Fruit fly (Drosophila melanogaster) whole organism, embryonic: ENCODE results near the gene CG14625.

Experiments
- B-H2 ChIP-seq: fragments of 200-800 bp; sonication (Bioruptor generic); optimal IDR thresholded peaks from 2 replicates; lab custom pipeline; 2018; ENCODE audit warnings: missing biosample characterization, mild to moderate bottlenecking, missing genetic modification characterization
- BEAF-32 ChIP-seq: fragments of 200-800 bp; sonication (Bioruptor generic); optimal IDR thresholded peaks from 3 replicates; lab custom pipeline; 2017; ENCODE audit warnings: missing biosample characterization, missing genetic modification characterization, mild to moderate bottlenecking, moderate library complexity, missing genetic modification reagents
- Bdp1 ChIP-seq: fragments of 200-800 bp; sonication (Bioruptor generic); optimal IDR thresholded peaks from 3 replicates; lab custom pipeline; 2016; ENCODE audit warnings: missing biosample characterization, missing genetic modification characterization
- CG10147 ChIP-seq: fragments of 200-800 bp; sonication (Bioruptor generic); optimal IDR thresholded peaks from 2 replicates; lab custom pipeline; 2019; ENCODE audit warnings: missing biosample characterization, mild to moderate bottlenecking, missing genetic modification characterization, moderate library complexity
- CG1024 ChIP-seq: fragments of 200-800 bp; sonication (Bioruptor generic); IDR thresholded peaks from 2 replicates; pipeline ENCODE4 v1.3.6; 2022; ENCODE audit warnings: missing biosample characterization, missing genetic modification characterization
- CG13287 ChIP-seq: fragments of 200-800 bp; sonication (Bioruptor generic); IDR thresholded peaks from 2 replicates; pipeline ENCODE4 v1.3.6; 2022; ENCODE audit warnings: missing biosample characterization, missing genetic modification characterization; ENCODE audit not compliant: partially characterized antibody
- CG15696 ChIP-seq: fragments of 200-800 bp; sonication (Bioruptor generic); optimal IDR thresholded peaks from 2 replicates; lab custom pipeline; 2019; ENCODE audit warnings: missing biosample characterization, mild to moderate bottlenecking, missing genetic modification characterization, moderate library complexity
- CG17385 ChIP-seq: fragments of 200-800 bp; sonication (Bioruptor generic); optimal IDR thresholded peaks from 3 replicates; lab custom pipeline; 2018; ENCODE audit warnings: missing biosample characterization, mild to moderate bottlenecking, missing genetic modification characterization
- CG17612 ChIP-seq: fragments of 200-800 bp; sonication (Bioruptor generic); IDR thresholded peaks from 2 replicates; pipeline ENCODE4 v1.3.6; 2022; ENCODE audit warnings: missing biosample characterization, missing genetic modification characterization
- CG17802 ChIP-seq: fragments of 200-800 bp; sonication (Bioruptor generic); optimal IDR thresholded peaks from 2 replicates; lab custom pipeline; 2018; ENCODE audit warnings: missing biosample characterization, mild to moderate bottlenecking, missing genetic modification characterization, moderate library complexity
- CG2678 ChIP-seq: fragments of 200-800 bp; sonication (Bioruptor generic); optimal IDR thresholded peaks from 3 replicates; lab custom pipeline; 2019; ENCODE audit warnings: missing biosample characterization, mild to moderate bottlenecking, missing genetic modification characterization, moderate library complexity
- CG2712 ChIP-seq: fragments of 200-800 bp; optimal IDR thresholded peaks from 3 replicates; lab custom pipeline; 2019; ENCODE audit warnings: missing biosample characterization, mild to moderate bottlenecking, missing genetic modification characterization, moderate library complexity
- CG30020 ChIP-seq: fragments of 200-800 bp; optimal IDR thresholded peaks from 2 replicates; lab custom pipeline; 2019; ENCODE audit warnings: missing biosample characterization, mild to moderate bottlenecking, missing genetic modification characterization, moderate library complexity
- CG3281 ChIP-seq: fragments of 200-800 bp; sonication (Bioruptor generic); optimal IDR thresholded peaks from 3 replicates; lab custom pipeline; 2017; ENCODE audit warnings: missing biosample characterization, mild to moderate bottlenecking, missing genetic modification characterization
- CG4404 ChIP-seq: fragments of 200-800 bp; sonication (Bioruptor generic); IDR thresholded peaks from 2 replicates; pipeline ENCODE4 v1.3.6; 2022; ENCODE audit warnings: missing biosample characterization, missing genetic modification characterization
- CG6254 ChIP-seq: fragments of 200-800 bp; sonication (Bioruptor generic); optimal IDR thresholded peaks from 3 replicates; lab custom pipeline; 2017; ENCODE audit warnings: mild to moderate bottlenecking, missing biosample characterization, missing genetic modification reagents, missing genetic modification characterization
- CG7786 ChIP-seq: fragments of 200-800 bp; sonication (Bioruptor generic); optimal IDR thresholded peaks from 2 replicates; lab custom pipeline; 2016; ENCODE audit warnings: missing biosample characterization, missing genetic modification characterization
- D ChIP-seq, 2 experiments: fragments of 200-800 bp in 1 of 2; fragments of >200 bp in 1 of 2; sonication (Bioruptor generic) in 1 of 2; optimal IDR thresholded peaks; 2 replicates in 1 of 2; 3 replicates in 1 of 2; lab custom pipeline; 2017; ENCODE audit warnings: mild to moderate bottlenecking in 1 of 2, missing biosample characterization in 1 of 2, missing genetic modification characterization in 1 of 2, missing genetic modification reagents in 1 of 2
- H15 ChIP-seq: fragments of 200-800 bp; sonication (Bioruptor generic); IDR thresholded peaks from 3 replicates; pipeline ENCODE4 v1.3.6; 2022; ENCODE audit warnings: missing biosample characterization, missing genetic modification characterization
- Opbp ChIP-seq: fragments of 200-800 bp; sonication (Bioruptor generic); IDR thresholded peaks from 3 replicates; pipeline ENCODE4 v1.3.6; 2022; ENCODE audit warnings: missing biosample characterization, missing genetic modification characterization; ENCODE audit not compliant: partially characterized antibody
- Rx ChIP-seq: fragments of 200-800 bp; sonication (Bioruptor generic); IDR thresholded peaks from 2 replicates; pipeline ENCODE4 v1.3.6; 2022; ENCODE audit warnings: missing biosample characterization, missing genetic modification characterization
- Sox102F ChIP-seq: fragments of 200-800 bp; sonication (Bioruptor generic); optimal IDR thresholded peaks from 2 replicates; lab custom pipeline; 2018; ENCODE audit warnings: missing biosample characterization, mild to moderate bottlenecking, missing genetic modification characterization, moderate library complexity
- Stat92E ChIP-seq, 3 experiments: fragments of >200 bp in 2 of 3; fragments of 200-800 bp in 1 of 3; sonication (Bioruptor generic) in 1 of 3; optimal IDR thresholded peaks; 2 replicates each; lab custom pipeline; 2017 to 2019; ENCODE audit warnings: missing biosample characterization in 3 of 3, missing genetic modification characterization in 3 of 3, mild to moderate bottlenecking in 1 of 3, moderate library complexity in 1 of 3
- Tbp ChIP-seq: fragments of >200 bp; optimal IDR thresholded peaks from 2 replicates; lab custom pipeline; 2018; ENCODE audit warnings: missing biosample characterization, missing genetic modification characterization
- amos ChIP-seq: fragments of 200-800 bp; sonication (Bioruptor generic); IDR thresholded peaks from 2 replicates; pipeline ENCODE4 v1.3.6; 2022; ENCODE audit warnings: missing biosample characterization, missing genetic modification characterization; ENCODE audit not compliant: partially characterized antibody
- ase ChIP-seq: fragments of 200-800 bp; sonication (Bioruptor generic); IDR thresholded peaks from 3 replicates; pipeline ENCODE4 v1.3.6; 2022; ENCODE audit warnings: missing biosample characterization, missing genetic modification characterization
- bcd ChIP-seq: fragments of 200-800 bp; sonication (Bioruptor generic); optimal IDR thresholded peaks from 2 replicates; lab custom pipeline; 2017; ENCODE audit warnings: missing biosample characterization, mild to moderate bottlenecking, missing genetic modification characterization
- caup ChIP-seq: fragments of 200-800 bp; sonication (Bioruptor generic); optimal IDR thresholded peaks from 3 replicates; lab custom pipeline; 2017; ENCODE audit warnings: missing biosample characterization, mild to moderate bottlenecking, missing genetic modification characterization, moderate library complexity; ENCODE audit not compliant: severe bottlenecking
- ftz-f1 ChIP-seq: fragments of 200-800 bp; sonication (Bioruptor generic); optimal IDR thresholded peaks from 2 replicates; lab custom pipeline; 2016; ENCODE audit warnings: missing biosample characterization, missing genetic modification characterization
- fu2 ChIP-seq: fragments of 200-800 bp; sonication (Bioruptor generic); optimal IDR thresholded peaks from 2 replicates; lab custom pipeline; 2016; ENCODE audit warnings: missing biosample characterization, missing genetic modification characterization
- gsb-n ChIP-seq: fragments of 200-800 bp; sonication (Bioruptor generic); optimal IDR thresholded peaks from 3 replicates; lab custom pipeline; 2018; ENCODE audit warnings: missing biosample characterization, mild to moderate bottlenecking, missing genetic modification characterization
- ham ChIP-seq: fragments of 200-800 bp; sonication (Bioruptor generic); IDR thresholded peaks from 2 replicates; pipeline ENCODE4 v1.3.6; 2022; ENCODE audit warnings: missing biosample characterization, missing genetic modification characterization
- ken ChIP-seq: fragments of 200-800 bp; sonication (Bioruptor generic); IDR thresholded peaks from 3 replicates; pipeline ENCODE4 v1.3.6; 2022; ENCODE audit warnings: missing biosample characterization, missing genetic modification characterization
- knrl ChIP-seq: fragments of 200-800 bp; sonication (Bioruptor generic); IDR thresholded peaks from 3 replicates; pipeline ENCODE4 v1.3.6; 2022; ENCODE audit warnings: missing biosample characterization, missing genetic modification characterization; ENCODE audit not compliant: partially characterized antibody
- lbe ChIP-seq: fragments of 200-800 bp; sonication (Bioruptor generic); optimal IDR thresholded peaks from 2 replicates; lab custom pipeline; 2016; ENCODE audit warnings: missing biosample characterization, mild to moderate bottlenecking, missing genetic modification characterization
- mld ChIP-seq: fragments of 200-800 bp; sonication (Bioruptor generic); IDR thresholded peaks from 3 replicates; pipeline ENCODE4 v1.3.6; 2022; ENCODE audit warnings: missing biosample characterization, missing genetic modification characterization; ENCODE audit not compliant: partially characterized antibody
- oc ChIP-seq: fragments of 200-800 bp; sonication (Bioruptor generic); optimal IDR thresholded peaks from 2 replicates; lab custom pipeline; 2018; ENCODE audit warnings: missing biosample characterization, mild to moderate bottlenecking, missing genetic modification characterization, moderate library complexity
- prd ChIP-seq, 3 experiments: fragments of >200 bp in 2 of 3; fragments of 200-800 bp in 1 of 3; sonication (Bioruptor generic) in 1 of 3; optimal IDR thresholded peaks in 2 of 3; IDR thresholded peaks in 1 of 3; 2 replicates in 2 of 3; 3 replicates in 1 of 3; pipeline versions ENCODE4 v1.3.6 to Lab custom; 2017 to 2022; ENCODE audit warnings: missing biosample characterization in 1 of 3, missing genetic modification characterization in 1 of 3
- sc ChIP-seq, 3 experiments: fragments of >200 bp in 2 of 3; fragments of 200-800 bp in 1 of 3; sonication (Bioruptor generic) in 1 of 3; optimal IDR thresholded peaks; 2 replicates in 2 of 3; 3 replicates in 1 of 3; lab custom pipeline; 2017; ENCODE audit warnings: mild to moderate bottlenecking in 1 of 3, missing biosample characterization in 1 of 3, missing genetic modification characterization in 1 of 3, missing genetic modification reagents in 1 of 3
- sens-2 ChIP-seq: fragments of 200-800 bp; sonication (Bioruptor generic); IDR thresholded peaks from 2 replicates; pipeline ENCODE4 v1.3.6; 2022; ENCODE audit warnings: missing biosample characterization, missing genetic modification characterization
- sisA ChIP-seq: fragments of 200-800 bp; sonication (Bioruptor generic); IDR thresholded peaks from 2 replicates; pipeline ENCODE4 v1.3.6; 2022; ENCODE audit warnings: missing biosample characterization, missing genetic modification characterization
- so ChIP-seq: fragments of 200-800 bp; sonication (Bioruptor generic); IDR thresholded peaks from 3 replicates; pipeline ENCODE4 v1.3.6; 2022; ENCODE audit warnings: missing biosample characterization, missing genetic modification characterization
- sqz ChIP-seq: fragments of 200-800 bp; sonication (Bioruptor generic); optimal IDR thresholded peaks from 3 replicates; lab custom pipeline; 2018; ENCODE audit warnings: missing biosample characterization, mild to moderate bottlenecking, missing genetic modification characterization
- tap ChIP-seq: fragments of 200-800 bp; optimal IDR thresholded peaks from 3 replicates; lab custom pipeline; 2019; ENCODE audit warnings: missing biosample characterization, mild to moderate bottlenecking, missing genetic modification characterization, moderate library complexity
- vnd ChIP-seq: fragments of 200-800 bp; sonication (Bioruptor generic); IDR thresholded peaks from 3 replicates; pipeline ENCODE4 v1.3.6; 2022; ENCODE audit warnings: missing biosample characterization, missing genetic modification characterization; ENCODE audit not compliant: partially characterized antibody

CG14625 gene

dm6 chrX:1234817-1235617 lies 35.7 kb downstream of the CG14625 start (continued):
- TF ChIP-seq sisA (peak; percentile 81), so (GFP tag; lab: Robert Waterston, UW) (peak; percentile 81; the same call in 2 of the 3 replicates), CG4404 (GFP tag; lab: Robert Waterston, UW) (peak; percentile 80), ase (GFP tag; lab: Robert Waterston, UW) (peak; percentile 82), CG1024 (GFP tag; lab: Robert Waterston, UW) (peak; percentile 78; the same call in 1 of the 2 replicates), CG2712 (tag; lab: Kevin White, UChicago) (peak; percentile 90), lbe (GFP tag; lab: Kevin White, UChicago) (peak; percentile 35), fu2 (GFP tag; lab: Kevin White, UChicago) (peak; percentile 53), CG30020 (tag; lab: Kevin White, UChicago) (peak; percentile 46), oc (tag; lab: Kevin White, UChicago) (peak; percentile 71), CG13287 (peak; percentile 39), sens-2 (GFP tag; lab: Robert Waterston, UW) (peak; percentile 67), Stat92E (GFP tag; optimal IDR thresholded peaks at IDR 0.05; lab: Kevin White, UChicago) (peak in 1 of 3 experiments; percentile 22), amos (GFP tag; lab: Robert Waterston, UW) (0 out of 2 replicates have a peak, but pooled peaks have one; percentile 24), CG15696 (tag; lab: Kevin White, UChicago) (peak; percentile 80), sc (optimal IDR thresholded peaks at IDR 0.05; lab: Kevin White, UChicago) (no peak), sc (GFP tag; optimal IDR thresholded peaks at IDR 0.05; lab: Kevin White, UChicago) (peak; percentile 73), sqz (GFP tag; lab: Kevin White, UChicago) (no peak), B-H2 (GFP tag; lab: Kevin White, UChicago) (peak; percentile 63), caup (peak; percentile 72), Tbp (GFP tag; lab: Kevin White, UChicago) (no peak), CG17802 (tag; lab: Kevin White, UChicago) (peak; percentile 67), CG17385 (peak; percentile 56), Rx (GFP tag; lab: Robert Waterston, UW) (peak; percentile 78), CG3281 (peak; percentile 61), D (optimal IDR thresholded peaks at IDR 0.05; lab: Kevin White, UChicago) (no peak), D (GFP tag; optimal IDR thresholded peaks at IDR 0.05; lab: Kevin White, UChicago) (peak; percentile 81), H15 (GFP tag; lab: Robert Waterston, UW) (peak; percentile 71; the same call in 2 of the 3 replicates), CG10147 (GFP tag; lab: Kevin White, UChicago) (peak; percentile 77), ken (GFP tag; lab: Robert Waterston, UW) (peak; percentile 82), CG2678 (tag; lab: Kevin White, UChicago) (peak; percentile 85), ham (GFP tag; lab: Robert Waterston, UW) (no peak), ftz-f1 (GFP tag; lab: Kevin White, UChicago) (no peak), Sox102F (GFP tag; lab: Kevin White, UChicago) (peak; percentile 84), Bdp1 (peak; percentile 56), CG7786 (GFP tag; lab: Kevin White, UChicago) (peak; percentile 68), mld (GFP tag; lab: Robert Waterston, UW) (no peak), Opbp (GFP tag; lab: Robert Waterston, UW) (0 out of 3 replicates have a peak, but pooled peaks have one; percentile 37), gsb-n (peak; percentile 81), CG6254 (GFP tag; lab: Kevin White, UChicago) (peak; percentile 47), vnd (no peak), prd (optimal IDR thresholded peaks at IDR 0.05; lab: Kevin White, UChicago) (no peak), prd (GFP tag; IDR thresholded peaks at IDR 0.05; lab: Robert Waterston, UW) (peak; percentile 90), BEAF-32 (GFP tag; lab: Kevin White, UChicago) (peak; percentile 35), tap (tag; lab: Kevin White, UChicago) (peak; percentile 81), CG17612 (GFP tag; lab: Robert Waterston, UW) (peak; percentile 55; the same call in 1 of the 2 replicates), knrl (GFP tag; lab: Robert Waterston, UW) (no peak), bcd (GFP tag; lab: Kevin White, UChicago) (peak; percentile 82)
